Worm (Caenorhabditis elegans) whole organism, L4 larva: ENCODE measurements around the gene EEED8.13.

Experiments
- F49E8.2 ChIP-seq: sonication (generic microtip); optimal IDR thresholded peaks from 2 replicates; lab custom pipeline; 2016; ENCODE audit warnings: missing compliant biosample characterization, mild to moderate bottlenecking, missing genetic modification characterization, borderline replicate concordance
- T26A8.4 ChIP-seq: fragments of 200-800 bp; sonication (Bioruptor generic); IDR thresholded peaks from 2 replicates; pipeline ENCODE4 v1.3.6; 2022; ENCODE audit warnings: missing genetic modification characterization, missing compliant biosample characterization
- ama-1 ChIP-seq: fragments of 150-350 bp; optimal IDR thresholded peaks from 2 replicates; lab custom pipeline; 2014; ENCODE audit warnings: inconsistent platforms, mixed read lengths
- ceh-32 ChIP-seq: sonication (generic microtip); optimal IDR thresholded peaks from 2 replicates; lab custom pipeline; 2016; ENCODE audit warnings: mild to moderate bottlenecking, missing genetic modification characterization, missing compliant biosample characterization; ENCODE audit not compliant: poor library complexity
- egl-27 ChIP-seq: sonication (generic microtip); optimal IDR thresholded peaks from 3 replicates; lab custom pipeline; 2017; ENCODE audit warnings: missing biosample characterization, missing genetic modification reagents, missing genetic modification characterization
- lin-39 ChIP-seq: fragments of 150-350 bp; optimal IDR thresholded peaks from 2 replicates; lab custom pipeline; 2014; ENCODE audit warnings: missing biosample characterization, missing genetic modification reagents, missing genetic modification characterization
- nhr-28 ChIP-seq: fragments of 150-350 bp; optimal IDR thresholded peaks from 2 replicates; lab custom pipeline; 2014; ENCODE audit warnings: missing biosample characterization, missing genetic modification characterization
- nhr-77 ChIP-seq: fragments of 150-350 bp; optimal IDR thresholded peaks from 2 replicates; lab custom pipeline; 2014; ENCODE audit warnings: missing biosample characterization, missing genetic modification characterization
- pqm-1 ChIP-seq: sonication (generic microtip); optimal IDR thresholded peaks from 2 replicates; lab custom pipeline; 2017; ENCODE audit warnings: missing biosample characterization, missing genetic modification characterization
- zag-1 ChIP-seq: fragments of 150-350 bp; optimal IDR thresholded peaks from 2 replicates; lab custom pipeline; 2014; ENCODE audit warnings: missing biosample characterization, missing genetic modification characterization

DNA sequence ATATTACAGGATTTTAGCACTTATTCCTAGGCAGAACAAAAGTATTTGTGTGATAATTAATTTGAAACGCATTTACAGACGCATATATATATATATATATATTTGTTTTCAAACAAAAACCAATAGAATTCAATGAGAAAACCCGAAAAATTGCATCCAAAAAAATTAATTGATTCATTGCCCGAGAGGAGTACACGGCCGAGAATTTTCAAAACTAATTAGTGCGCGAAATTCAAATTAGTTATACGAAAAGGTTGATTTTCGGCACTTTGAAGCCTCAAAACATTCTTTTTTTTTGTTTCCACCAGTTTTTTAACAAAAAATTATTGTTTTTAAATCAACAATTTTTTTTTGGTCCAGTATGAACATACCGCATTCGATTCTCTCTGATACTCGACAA lies 20.9 kb downstream of the EEED8.13 start:
- no peak for TF ChIP-seq egl-27 (tag; lab: Kevin White, UChicago)
- no peak for TF ChIP-seq nhr-77 (tag; lab: Kevin White, UChicago)
- TF ChIP-seq pqm-1 (tag; lab: Kevin White, UChicago): no peak
- no peak for TF ChIP-seq ama-1 (lab: Kevin White, UChicago)
- TF ChIP-seq lin-39: no peak
- TF ChIP-seq nhr-28 (tag; lab: Kevin White, UChicago): no peak
- no peak for TF ChIP-seq ceh-32 (tag; lab: Kevin White, UChicago)
- TF ChIP-seq zag-1 (tag; lab: Kevin White, UChicago): no peak
- TF ChIP-seq F49E8.2: no peak
- no peak for TF ChIP-seq T26A8.4 (GFP tag; lab: Robert Waterston, UW)
